Comparison of ENCODE assay signal across 1 fruit fly cellular context in genomic region chr3L:8547104-8547523, dm6.
TF ChIP-seq lines count a peak whose summit lies in the region.

No protein-coding gene starts in this region.

TF ChIP-seq in whole organism, embryonic, 481 proteins besides CTCF, POLR2A, EP300 and RAD21 (continued from another document and continues in another):
- TF ChIP-seq CG15011 (GFP tag; optimal IDR thresholded peaks at IDR 0.05; lab: Kevin White, UChicago) (peak; percentile 83), CG13296 (GFP tag; optimal IDR thresholded peaks at IDR 0.05; lab: Kevin White, UChicago) (peak; percentile 91), CG9727 (GFP tag; optimal IDR thresholded peaks at IDR 0.05; lab: Kevin White, UChicago) (peak; percentile 90), CG31224 (GFP tag; IDR thresholded peaks at IDR 0.05; lab: Robert Waterston, UW) (peak; percentile 78), dpn (GFP tag; optimal IDR thresholded peaks at IDR 0.05; lab: Kevin White, UChicago) (peak; percentile 77 to 86), gce (GFP tag; IDR thresholded peaks at IDR 0.05; lab: Robert Waterston, UW) (peak; percentile 72; the same call in 1 of the 3 replicates), Doc3 (GFP tag; IDR thresholded peaks at IDR 0.05; lab: Robert Waterston, UW; ENCODE audit: partially characterized antibody) (no peak), CG1832 (GFP tag; optimal IDR thresholded peaks at IDR 0.05; lab: Kevin White, UChicago) (no peak), Gug (GFP tag; IDR thresholded peaks at IDR 0.05; lab: Robert Waterston, UW) (peak; percentile 81), Six4 (GFP tag; optimal IDR thresholded peaks at IDR 0.05; lab: Kevin White, UChicago) (peak; percentile 53), CG7786 (GFP tag; optimal IDR thresholded peaks at IDR 0.05; lab: Kevin White, UChicago) (peak; percentile 78), CG14710 (tag; optimal IDR thresholded peaks at IDR 0.05; lab: Kevin White, UChicago) (peak; percentile 75), br (optimal IDR thresholded peaks at IDR 0.05; lab: Kevin White, UChicago) (no peak), pum (GFP tag; optimal IDR thresholded peaks at IDR 0.05; lab: Kevin White, UChicago) (peak; percentile 59), toy (GFP tag; IDR thresholded peaks at IDR 0.05; lab: Robert Waterston, UW) (peak; percentile 44; the same call in 1 of the 2 replicates), wdn (GFP tag; IDR thresholded peaks at IDR 0.05; lab: Robert Waterston, UW) (peak; percentile 80), Dip2 (GFP tag; IDR thresholded peaks at IDR 0.05; lab: Robert Waterston, UW) (no peak; the same call in 1 of the 2 replicates), CG10274 (GFP tag; optimal IDR thresholded peaks at IDR 0.05; lab: Kevin White, UChicago) (peak; percentile 72), corto (GFP tag; optimal IDR thresholded peaks at IDR 0.05; lab: Kevin White, UChicago) (no peak), Ravus (GFP tag; IDR thresholded peaks at IDR 0.05; lab: Robert Waterston, UW) (no peak; the same call in 1 of the 2 replicates), sim (GFP tag; IDR thresholded peaks at IDR 0.05; lab: Robert Waterston, UW) (peak; percentile 15; the same call in 1 of the 2 replicates), ems (GFP tag; optimal IDR thresholded peaks at IDR 0.05; lab: Kevin White, UChicago) (peak; percentile 69), wor (GFP tag; IDR thresholded peaks at IDR 0.05; lab: Robert Waterston, UW) (peak; percentile 74), dimm (GFP tag; IDR thresholded peaks at IDR 0.05; lab: Robert Waterston, UW) (peak; percentile 47; the same call in 1 of the 2 replicates), Kr (GFP tag; optimal IDR thresholded peaks at IDR 0.05; lab: Kevin White, UChicago) (no peak), Hr3 (GFP tag; optimal IDR thresholded peaks at IDR 0.05; lab: Kevin White, UChicago) (peak; percentile 78), CG4282 (GFP tag; optimal IDR thresholded peaks at IDR 0.05; lab: Kevin White, UChicago) (peak; percentile 45), CG8478 (optimal IDR thresholded peaks at IDR 0.05; lab: Kevin White, UChicago) (no peak), nom (GFP tag; optimal IDR thresholded peaks at IDR 0.05; lab: Kevin White, UChicago) (no peak), CG1603 (tag; optimal IDR thresholded peaks at IDR 0.05; lab: Kevin White, UChicago) (peak; percentile 52), ATbp (GFP tag; optimal IDR thresholded peaks at IDR 0.05; lab: Kevin White, UChicago) (peak; percentile 85), sqz (GFP tag; optimal IDR thresholded peaks at IDR 0.05; lab: Kevin White, UChicago) (peak; percentile 79), knrl (GFP tag; IDR thresholded peaks at IDR 0.05; lab: Robert Waterston, UW; ENCODE audit: partially characterized antibody) (no peak), CG11723 (GFP tag; optimal IDR thresholded peaks at IDR 0.05; lab: Kevin White, UChicago) (peak; percentile 82), Sox100B (GFP tag; optimal IDR thresholded peaks at IDR 0.05; lab: Kevin White, UChicago) (peak; percentile 87), nerfin-1 (tag; optimal IDR thresholded peaks at IDR 0.05; lab: Kevin White, UChicago) (peak; percentile 79), pan (optimal IDR thresholded peaks at IDR 0.05; lab: Kevin White, UChicago) (no peak), pan (GFP tag; optimal IDR thresholded peaks at IDR 0.05 in 1 of 2, IDR thresholded peaks at IDR 0.05 in 1 of 2) (peak in 1 of 2 experiments; percentile 87), CG18619 (GFP tag; optimal IDR thresholded peaks at IDR 0.05; lab: Kevin White, UChicago) (peak; percentile 84), kni (GFP tag; optimal IDR thresholded peaks at IDR 0.05; lab: Kevin White, UChicago) (no peak), CG1792 (GFP tag; optimal IDR thresholded peaks at IDR 0.05; lab: Kevin White, UChicago) (peak; percentile 34), lbe (GFP tag; optimal IDR thresholded peaks at IDR 0.05; lab: Kevin White, UChicago) (peak; percentile 20), CG17912 (GFP tag; optimal IDR thresholded peaks at IDR 0.05; lab: Kevin White, UChicago) (peak; percentile 55), ranshi (GFP tag; IDR thresholded peaks at IDR 0.05; lab: Robert Waterston, UW) (peak; percentile 73), Xbp1 (GFP tag; optimal IDR thresholded peaks at IDR 0.05; lab: Kevin White, UChicago) (peak; percentile 88), BtbVII (GFP tag; optimal IDR thresholded peaks at IDR 0.05; lab: Kevin White, UChicago) (peak; percentile 88), CG5953 (GFP tag; IDR thresholded peaks at IDR 0.05; lab: Robert Waterston, UW) (peak; percentile 29; the same call in 1 of the 2 replicates), CG8388 (GFP tag; optimal IDR thresholded peaks at IDR 0.05; lab: Kevin White, UChicago) (peak; percentile 87), pho (GFP tag; optimal IDR thresholded peaks at IDR 0.05; lab: Kevin White, UChicago) (peak; percentile 82), salm (tag; optimal IDR thresholded peaks at IDR 0.05; lab: Kevin White, UChicago) (peak; percentile 76), peb (GFP tag; IDR thresholded peaks at IDR 0.05; lab: Robert Waterston, UW) (0 out of 2 replicates have a peak, but pooled peaks have one; percentile 39), Atf6 (GFP tag; IDR thresholded peaks at IDR 0.05; lab: Robert Waterston, UW) (peak; percentile 90), tup (GFP tag; optimal IDR thresholded peaks at IDR 0.05; lab: Kevin White, UChicago) (peak; percentile 22), bigmax (GFP tag; optimal IDR thresholded peaks at IDR 0.05; lab: Kevin White, UChicago) (no peak), HmgD (GFP tag; optimal IDR thresholded peaks at IDR 0.05; lab: Kevin White, UChicago) (no peak), E2f2 (GFP tag; IDR thresholded peaks at IDR 0.05; lab: Robert Waterston, UW) (peak; percentile 44), CG15514 (GFP tag; optimal IDR thresholded peaks at IDR 0.05; lab: Kevin White, UChicago) (peak; percentile 70), Gsc (GFP tag; IDR thresholded peaks at IDR 0.05; lab: Robert Waterston, UW) (no peak), CG2678 (tag; optimal IDR thresholded peaks at IDR 0.05; lab: Kevin White, UChicago) (peak; percentile 95), CG12071 (GFP tag; optimal IDR thresholded peaks at IDR 0.05; lab: Kevin White, UChicago) (peak; percentile 83), dm (GFP tag; optimal IDR thresholded peaks at IDR 0.05; lab: Kevin White, UChicago) (peak; percentile 18), chm (GFP tag; IDR thresholded peaks at IDR 0.05; lab: Robert Waterston, UW) (peak; percentile 33; the same call in 1 of the 2 replicates), Mad (GFP tag; optimal IDR thresholded peaks at IDR 0.05; lab: Kevin White, UChicago) (peak; percentile 67), amos (GFP tag; IDR thresholded peaks at IDR 0.05; lab: Robert Waterston, UW; ENCODE audit: partially characterized antibody) (no peak), CG4707 (GFP tag; optimal IDR thresholded peaks at IDR 0.05; lab: Kevin White, UChicago) (peak; percentile 41), CG3281 (GFP tag; optimal IDR thresholded peaks at IDR 0.05; lab: Kevin White, UChicago) (peak; percentile 93), crol (GFP tag; IDR thresholded peaks at IDR 0.05; lab: Robert Waterston, UW) (peak; percentile 71), Dbx (GFP tag; IDR thresholded peaks at IDR 0.05; lab: Robert Waterston, UW) (peak; percentile 87), CG12942 (GFP tag; optimal IDR thresholded peaks at IDR 0.05; lab: Kevin White, UChicago) (peak; percentile 73), MBD-R2 (GFP tag; IDR thresholded peaks at IDR 0.05; lab: Robert Waterston, UW) (peak; percentile 64; the same call in 1 of the 2 replicates), mirr (GFP tag; optimal IDR thresholded peaks at IDR 0.05; lab: Kevin White, UChicago) (peak; percentile 43), Fer2 (tag; optimal IDR thresholded peaks at IDR 0.05; lab: Kevin White, UChicago) (peak; percentile 80), lilli (GFP tag; optimal IDR thresholded peaks at IDR 0.05; lab: Kevin White, UChicago) (peak; percentile 88), CG14667 (GFP tag; IDR thresholded peaks at IDR 0.05; lab: Robert Waterston, UW) (peak; percentile 71; the same call in 1 of the 2 replicates), CG17612 (GFP tag; IDR thresholded peaks at IDR 0.05; lab: Robert Waterston, UW) (peak; percentile 73), psq (GFP tag; optimal IDR thresholded peaks at IDR 0.05; lab: Kevin White, UChicago) (peak; percentile 39), CG4360 (GFP tag; IDR thresholded peaks at IDR 0.05; lab: Robert Waterston, UW) (peak; percentile 37; the same call in 1 of the 2 replicates), CG33557 (GFP tag; optimal IDR thresholded peaks at IDR 0.05; lab: Kevin White, UChicago) (peak; percentile 39), Sin3A (optimal IDR thresholded peaks at IDR 0.05; lab: Kevin White, UChicago) (no peak), usp (GFP tag; optimal IDR thresholded peaks at IDR 0.05; lab: Kevin White, UChicago) (no peak), tap (tag; optimal IDR thresholded peaks at IDR 0.05; lab: Kevin White, UChicago) (peak; percentile 79), cwo (GFP tag; optimal IDR thresholded peaks at IDR 0.05; lab: Kevin White, UChicago) (peak; percentile 80), Chrac-16 (GFP tag; optimal IDR thresholded peaks at IDR 0.05; lab: Kevin White, UChicago) (peak; percentile 76), dati (GFP tag; IDR thresholded peaks at IDR 0.05; lab: Robert Waterston, UW) (no peak), Pdp1 (GFP tag; optimal IDR thresholded peaks at IDR 0.05; lab: Kevin White, UChicago) (peak; percentile 80 to 94), Sry-β (GFP tag; optimal IDR thresholded peaks at IDR 0.05; lab: Kevin White, UChicago) (no peak), CG10431 (GFP tag; optimal IDR thresholded peaks at IDR 0.05; lab: Kevin White, UChicago) (no peak), NC2β (GFP tag; optimal IDR thresholded peaks at IDR 0.05; lab: Kevin White, UChicago) (peak; percentile 44), CG9609 (GFP tag; optimal IDR thresholded peaks at IDR 0.05; lab: Kevin White, UChicago) (peak; percentile 39), Spps (tag; optimal IDR thresholded peaks at IDR 0.05; lab: Kevin White, UChicago) (peak; percentile 51), klu (GFP tag; IDR thresholded peaks at IDR 0.05; lab: Robert Waterston, UW) (peak; percentile 79), CG8924 (tag; optimal IDR thresholded peaks at IDR 0.05; lab: Kevin White, UChicago) (peak; percentile 90), MESR4 (GFP tag; optimal IDR thresholded peaks at IDR 0.05; lab: Kevin White, UChicago) (no peak), Poxn (GFP tag; IDR thresholded peaks at IDR 0.05; lab: Robert Waterston, UW) (peak; percentile 62), slbo (GFP tag; IDR thresholded peaks at IDR 0.05; lab: Robert Waterston, UW) (peak; percentile 92), PHDP (tag; optimal IDR thresholded peaks at IDR 0.05; lab: Kevin White, UChicago) (peak; percentile 90), CG6689 (GFP tag; IDR thresholded peaks at IDR 0.05; lab: Robert Waterston, UW) (peak; percentile 78), CG9797 (GFP tag; optimal IDR thresholded peaks at IDR 0.05; lab: Kevin White, UChicago) (no peak), CG12299 (tag; optimal IDR thresholded peaks at IDR 0.05; lab: Kevin White, UChicago) (peak; percentile 88), ase (GFP tag; IDR thresholded peaks at IDR 0.05; lab: Robert Waterston, UW) (peak; percentile 74), CG17385 (GFP tag; optimal IDR thresholded peaks at IDR 0.05; lab: Kevin White, UChicago) (peak; percentile 87), fd3F (GFP tag; optimal IDR thresholded peaks at IDR 0.05; lab: Kevin White, UChicago) (peak; percentile 91), trh (GFP tag; optimal IDR thresholded peaks at IDR 0.05; lab: Kevin White, UChicago) (peak; percentile 72), CG14965 (GFP tag; optimal IDR thresholded peaks at IDR 0.05; lab: Kevin White, UChicago; ENCODE audit: borderline replicate concordance) (no peak), Oli (tag; optimal IDR thresholded peaks at IDR 0.05; lab: Kevin White, UChicago) (peak; percentile 91), H2.0 (GFP tag; IDR thresholded peaks at IDR 0.05; lab: Robert Waterston, UW) (peak; percentile 76), HHEX (GFP tag; optimal IDR thresholded peaks at IDR 0.05; lab: Kevin White, UChicago) (peak; percentile 90), CG18599 (GFP tag; optimal IDR thresholded peaks at IDR 0.05; lab: Kevin White, UChicago) (peak; percentile 92), Mes4 (GFP tag; optimal IDR thresholded peaks at IDR 0.05; lab: Kevin White, UChicago) (peak; percentile 57), vnd (GFP tag; IDR thresholded peaks at IDR 0.05; lab: Robert Waterston, UW; ENCODE audit: partially characterized antibody) (no peak), ap (GFP tag; IDR thresholded peaks at IDR 0.05; lab: Robert Waterston, UW) (peak; percentile 66), chn (GFP tag; optimal IDR thresholded peaks at IDR 0.05; lab: Kevin White, UChicago) (peak; percentile 69), onecut (GFP tag; IDR thresholded peaks at IDR 0.05; lab: Robert Waterston, UW) (peak; percentile 65), ato (GFP tag; IDR thresholded peaks at IDR 0.05; lab: Robert Waterston, UW; ENCODE audit: partially characterized antibody) (no peak), CG32772 (GFP tag; IDR thresholded peaks at IDR 0.05; lab: Robert Waterston, UW) (peak; percentile 74), CG16815 (GFP tag; optimal IDR thresholded peaks at IDR 0.05; lab: Kevin White, UChicago) (peak; percentile 80), shn (GFP tag; optimal IDR thresholded peaks at IDR 0.05; lab: Kevin White, UChicago) (peak; percentile 72), CG8089 (GFP tag; optimal IDR thresholded peaks at IDR 0.05; lab: Kevin White, UChicago) (peak; percentile 42), Usf (GFP tag; optimal IDR thresholded peaks at IDR 0.05; lab: Kevin White, UChicago) (peak; percentile 70), CrebB (tag; optimal IDR thresholded peaks at IDR 0.05; lab: Kevin White, UChicago) (peak; percentile 67), CHES-1-like (GFP tag; optimal IDR thresholded peaks at IDR 0.05; lab: Kevin White, UChicago) (peak; percentile 38), Dfd (GFP tag; optimal IDR thresholded peaks at IDR 0.05; lab: Kevin White, UChicago) (no peak), CG30403 (GFP tag; optimal IDR thresholded peaks at IDR 0.05; lab: Kevin White, UChicago) (peak; percentile 92), CG10321 (GFP tag; IDR thresholded peaks at IDR 0.05; lab: Robert Waterston, UW) (peak; percentile 55), CG10267 (tag; optimal IDR thresholded peaks at IDR 0.05; lab: Kevin White, UChicago) (peak; percentile 80), HLHmδ (GFP tag; optimal IDR thresholded peaks at IDR 0.05; lab: Kevin White, UChicago) (no peak), Fer3 (tag; optimal IDR thresholded peaks at IDR 0.05; lab: Kevin White, UChicago) (peak; percentile 90), fu2 (GFP tag; optimal IDR thresholded peaks at IDR 0.05; lab: Kevin White, UChicago) (peak; percentile 61), Lhr (GFP tag; optimal IDR thresholded peaks at IDR 0.05; lab: Kevin White, UChicago) (peak; percentile 54), CG17359 (tag; optimal IDR thresholded peaks at IDR 0.05; lab: Kevin White, UChicago) (peak; percentile 90), odd (GFP tag; optimal IDR thresholded peaks at IDR 0.05; lab: Kevin White, UChicago) (peak; percentile 75)
